Worm (Caenorhabditis elegans): Measurements from ENCODE around the gene brc-1.

DNA sequence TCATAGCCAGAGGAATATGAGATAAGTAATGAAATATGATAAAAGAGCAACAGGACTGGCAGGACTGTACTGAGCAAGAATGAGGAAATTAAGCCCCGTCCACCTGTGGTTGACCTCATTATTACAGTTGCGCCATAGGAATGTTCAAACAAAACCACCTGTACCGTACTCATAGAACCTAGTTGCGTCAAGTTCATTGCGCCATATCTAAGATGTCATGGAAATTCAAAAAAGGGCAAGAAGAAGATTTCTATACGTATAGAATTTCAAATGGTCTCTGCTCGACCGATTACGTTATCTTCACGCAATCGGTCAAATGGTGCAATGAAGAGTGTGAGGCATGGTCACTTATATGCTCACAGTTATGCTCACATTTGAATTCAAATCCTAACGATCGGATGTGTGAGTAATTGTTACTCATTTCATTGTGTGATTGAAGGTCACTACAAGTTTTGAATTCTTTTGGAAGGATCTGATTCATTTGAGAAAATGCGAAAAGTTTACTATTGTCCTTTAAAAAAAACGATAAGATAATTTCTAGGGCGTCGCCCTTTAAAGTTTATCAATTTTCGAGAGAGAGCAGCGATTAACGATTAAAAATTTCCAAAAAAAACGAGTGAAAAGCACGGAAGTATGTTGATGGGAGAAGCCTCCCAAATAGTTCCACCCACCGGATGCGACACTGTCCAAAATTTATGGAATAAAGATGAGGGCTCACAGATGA lies 9.2 kb upstream of the brc-1 start:
- TF ChIP-seq ztf-11 (tag; optimal IDR thresholded peaks at IDR 0.05) (no peak), daf-12 (tag; optimal IDR thresholded peaks at IDR 0.05) (no peak), dpl-1 (GFP tag; optimal IDR thresholded peaks at IDR 0.05) (no peak), nhr-11 (tag; optimal IDR thresholded peaks at IDR 0.05) (no peak), zag-1 (tag; optimal IDR thresholded peaks at IDR 0.05) (no peak), sdz-12 (GFP tag; optimal IDR thresholded peaks at IDR 0.05) (no peak), mes-2 (tag; optimal IDR thresholded peaks at IDR 0.05; ENCODE audit: poor library complexity, severe bottlenecking) (no peak), lin-13 (GFP tag; optimal IDR thresholded peaks at IDR 0.05) (no peak), ceh-82 (tag; optimal IDR thresholded peaks at IDR 0.05) (no peak), nhr-102 (tag; optimal IDR thresholded peaks at IDR 0.05) (no peak), ama-1 (optimal IDR thresholded peaks at IDR 0.05) (no peak), lin-29 (GFP tag; IDR thresholded peaks at IDR 0.05) (no peak), Y105C5A.15 (GFP tag; IDR thresholded peaks at IDR 0.05) (no peak)
